Worm (Caenorhabditis elegans) whole organism, L1 larva: ENCODE measurements around the gene T19A5.3.

Experiments
- C16A3.4 ChIP-seq: fragments of 150-350 bp; optimal IDR thresholded peaks from 2 replicates; lab custom pipeline; 2014; ENCODE audit warnings: missing biosample characterization, missing genetic modification characterization
- C34B4.2 ChIP-seq: sonication (generic microtip); optimal IDR thresholded peaks from 2 replicates; lab custom pipeline; 2017; ENCODE audit warnings: mild to moderate bottlenecking, missing genetic modification characterization, missing compliant biosample characterization
- Y116A8C.19 ChIP-seq: sonication (generic microtip); optimal IDR thresholded peaks from 2 replicates; lab custom pipeline; 2016; ENCODE audit warnings: missing compliant biosample characterization, missing genetic modification characterization, borderline replicate concordance
- alr-1 ChIP-seq: fragments of 200-800 bp; sonication (Bioruptor generic); optimal IDR thresholded peaks from 2 replicates; lab custom pipeline; 2018; ENCODE audit warnings: borderline replicate concordance, mild to moderate bottlenecking, missing genetic modification characterization, missing compliant biosample characterization
- ama-1 ChIP-seq: fragments of 150-350 bp; optimal IDR thresholded peaks from 2 replicates; lab custom pipeline; 2014
- ceh-63 ChIP-seq: fragments of 200-800 bp; sonication (Bioruptor generic); optimal IDR thresholded peaks from 2 replicates; lab custom pipeline; 2018; ENCODE audit warnings: mild to moderate bottlenecking, missing genetic modification characterization, missing compliant biosample characterization
- ceh-8 ChIP-seq: fragments of 200-800 bp; sonication (Bioruptor generic); optimal IDR thresholded peaks from 2 replicates; lab custom pipeline; 2018; ENCODE audit warnings: mild to moderate bottlenecking, missing genetic modification characterization, moderate library complexity, missing compliant biosample characterization
- ceh-82 ChIP-seq, 3 experiments: fragments of 150-350 bp in 1 of 3; sonication (generic microtip) in 2 of 3; optimal IDR thresholded peaks; 2 replicates each; lab custom pipeline; 2014 to 2017; ENCODE audit warnings: missing biosample characterization in 3 of 3, missing genetic modification characterization in 3 of 3
- ceh-88 ChIP-seq: fragments of 200-800 bp; sonication (Bioruptor generic); IDR thresholded peaks from 2 replicates; pipeline ENCODE4 v1.3.6; 2022; ENCODE audit warnings: missing genetic modification characterization, missing compliant biosample characterization
- ces-1 ChIP-seq: fragments of 150-350 bp; optimal IDR thresholded peaks from 2 replicates; lab custom pipeline; 2014; ENCODE audit warnings: missing biosample characterization, missing genetic modification reagents, missing genetic modification characterization
- dpl-1 ChIP-seq, 3 experiments: fragments of 150-350 bp in 2 of 3; sonication (generic microtip) in 1 of 3; optimal IDR thresholded peaks; 2 replicates each; lab custom pipeline; 2014 to 2017; ENCODE audit warnings: missing biosample characterization in 3 of 3, missing genetic modification characterization in 3 of 3, missing genetic modification reagents in 3 of 3
- efl-1 ChIP-seq, 4 experiments: fragments of 150-350 bp; optimal IDR thresholded peaks in 3 of 4; peaks in 1 of 4; 1 replicate in 1 of 4; 2 replicates in 3 of 4; lab custom pipeline; 2014; ENCODE audit warnings: missing biosample characterization in 2 of 4, missing genetic modification characterization in 2 of 4, missing genetic modification reagents in 2 of 4
- egl-13 ChIP-seq: sonication (generic microtip); optimal IDR thresholded peaks from 2 replicates; lab custom pipeline; 2016; ENCODE audit warnings: missing genotype, missing genetic modification reagents, missing genetic modification characterization, missing compliant biosample characterization
- elt-3 ChIP-seq, 6 experiments: fragments of 150-350 bp in 1 of 6; sonication (generic microtip); optimal IDR thresholded peaks; 2 replicates each; lab custom pipeline; 2017 to 2018; ENCODE audit warnings: missing biosample characterization in 6 of 6, missing genetic modification characterization in 6 of 6, inconsistent platforms in 1 of 6
- fkh-4 ChIP-seq: sonication (generic microtip); optimal IDR thresholded peaks from 2 replicates; lab custom pipeline; 2016; ENCODE audit warnings: missing compliant biosample characterization, missing genetic modification characterization, borderline replicate concordance
- fkh-8 ChIP-seq: sonication (generic microtip); optimal IDR thresholded peaks from 2 replicates; lab custom pipeline; 2016; ENCODE audit warnings: mild to moderate bottlenecking, missing genetic modification characterization, missing compliant biosample characterization
- hlh-17 ChIP-seq: fragments of 200-800 bp; sonication (Bioruptor generic); optimal IDR thresholded peaks from 2 replicates; lab custom pipeline; 2018; ENCODE audit warnings: missing genetic modification characterization, mild to moderate bottlenecking, missing compliant biosample characterization, moderate library complexity, borderline replicate concordance
- jun-1 ChIP-seq: fragments of 150-350 bp; optimal IDR thresholded peaks from 2 replicates; lab custom pipeline; 2014; ENCODE audit warnings: missing biosample characterization, missing genetic modification reagents, missing genetic modification characterization
- lin-13 ChIP-seq: fragments of 150-350 bp; optimal IDR thresholded peaks from 2 replicates; lab custom pipeline; 2014; ENCODE audit warnings: missing biosample characterization, missing genetic modification reagents, missing genetic modification characterization
- lin-14 ChIP-seq: fragments of 200-800 bp; sonication (Bioruptor generic); optimal IDR thresholded peaks from 2 replicates; lab custom pipeline; 2018; ENCODE audit warnings: mild to moderate bottlenecking, missing genetic modification characterization, moderate library complexity, missing compliant biosample characterization
- lin-39 ChIP-seq: fragments of 150-350 bp; optimal IDR thresholded peaks from 2 replicates; lab custom pipeline; 2014; ENCODE audit warnings: missing biosample characterization, missing genetic modification reagents, missing genetic modification characterization
- lir-3 ChIP-seq: sonication (generic microtip); optimal IDR thresholded peaks from 2 replicates; lab custom pipeline; 2016; ENCODE audit warnings: mild to moderate bottlenecking, missing genetic modification characterization, moderate library complexity, missing compliant biosample characterization; ENCODE audit not compliant: poor library complexity
- lsy-2 ChIP-seq, 2 experiments: fragments of 150-350 bp; optimal IDR thresholded peaks; 2 replicates each; lab custom pipeline; 2014; ENCODE audit warnings: missing biosample characterization in 2 of 2, missing genetic modification characterization in 2 of 2
- mdl-1 ChIP-seq, 2 experiments: fragments of 150-350 bp; optimal IDR thresholded peaks; 2 replicates each; lab custom pipeline; 2014 to 2017; ENCODE audit warnings: missing biosample characterization in 2 of 2, missing genetic modification characterization in 2 of 2, inconsistent platforms in 1 of 2
- nhr-19 ChIP-seq: fragments of 200-800 bp; sonication (Bioruptor generic); conservative IDR thresholded peaks from 2 replicates; pipeline ENCODE4 v1.3.6; 2022; ENCODE audit warnings: missing genetic modification characterization, missing compliant biosample characterization
- nhr-76 ChIP-seq: sonication (generic microtip); optimal IDR thresholded peaks from 2 replicates; lab custom pipeline; 2017; ENCODE audit warnings: missing biosample characterization, missing genetic modification characterization
- nhr-77 ChIP-seq: fragments of 150-350 bp; optimal IDR thresholded peaks from 2 replicates; lab custom pipeline; 2014; ENCODE audit warnings: missing biosample characterization, missing genetic modification characterization
- nhr-90 ChIP-seq: sonication (generic microtip); optimal IDR thresholded peaks from 2 replicates; lab custom pipeline; 2016; ENCODE audit warnings: mild to moderate bottlenecking, missing genetic modification characterization, missing compliant biosample characterization; ENCODE audit not compliant: poor library complexity
- skn-1 ChIP-seq: fragments of 150-350 bp; optimal IDR thresholded peaks from 2 replicates; lab custom pipeline; 2014; ENCODE audit warnings: missing biosample characterization, missing genetic modification characterization
- sox-4 ChIP-seq: sonication (generic microtip); optimal IDR thresholded peaks from 2 replicates; lab custom pipeline; 2016; ENCODE audit warnings: missing genetic modification characterization, missing compliant biosample characterization
- unc-130 ChIP-seq: fragments of 150-350 bp; optimal IDR thresholded peaks from 2 replicates; lab custom pipeline; 2017; ENCODE audit warnings: missing biosample characterization, missing genetic modification characterization, inconsistent platforms
- vab-15 ChIP-seq: sonication (generic microtip); optimal IDR thresholded peaks from 2 replicates; lab custom pipeline; 2017; ENCODE audit warnings: missing genotype, mild to moderate bottlenecking, missing genetic modification characterization, missing compliant biosample characterization
- xbp-1 ChIP-seq: sonication (generic microtip); optimal IDR thresholded peaks from 2 replicates; lab custom pipeline; 2016; ENCODE audit warnings: missing genetic modification characterization, missing compliant biosample characterization
- zag-1 ChIP-seq: fragments of 150-350 bp; optimal IDR thresholded peaks from 2 replicates; lab custom pipeline; 2014; ENCODE audit warnings: missing biosample characterization, missing genetic modification characterization

T19A5.3 gene

DNA sequence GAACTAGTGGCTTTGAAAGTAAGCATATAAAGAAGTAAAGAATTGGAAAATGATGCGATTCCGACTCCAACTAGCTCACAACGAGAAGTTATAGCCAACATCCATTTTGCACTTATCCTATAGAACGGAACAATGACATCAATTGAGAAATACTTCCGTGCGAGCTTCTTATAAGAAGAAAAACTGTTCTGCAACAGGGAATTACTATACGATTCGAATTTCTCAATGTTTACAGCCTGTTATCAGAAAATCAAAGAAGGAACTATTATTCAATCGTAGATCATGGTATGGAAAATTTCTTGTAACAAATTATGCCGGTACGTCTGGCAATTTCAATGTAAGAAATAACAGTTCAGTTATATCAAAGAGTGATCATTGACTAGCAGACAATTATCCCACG is 41.9 kb upstream of the T19A5.3 start, which contains the start of gene str-85:
str-85 (minus strand) TSS at position 101 of the 400 bp plus-strand sequence.
- no peak for TF ChIP-seq egl-13 (tag; lab: Kevin White, UChicago)
- no peak for TF ChIP-seq sox-4 (tag; lab: Kevin White, UChicago)
- TF ChIP-seq fkh-4 (tag; lab: Kevin White, UChicago): no peak
- no peak for TF ChIP-seq elt-3 (tag; optimal IDR thresholded peaks at IDR 0.05; lab: Kevin White, UChicago)
- TF ChIP-seq zag-1 (tag; lab: Kevin White, UChicago): no peak
- no peak for TF ChIP-seq lin-39 (tag; lab: Kevin White, UChicago)
- TF ChIP-seq nhr-19 (GFP tag; lab: Robert Waterston, UW): no peak
- TF ChIP-seq, all 84 proteins: peak for 0

DNA sequence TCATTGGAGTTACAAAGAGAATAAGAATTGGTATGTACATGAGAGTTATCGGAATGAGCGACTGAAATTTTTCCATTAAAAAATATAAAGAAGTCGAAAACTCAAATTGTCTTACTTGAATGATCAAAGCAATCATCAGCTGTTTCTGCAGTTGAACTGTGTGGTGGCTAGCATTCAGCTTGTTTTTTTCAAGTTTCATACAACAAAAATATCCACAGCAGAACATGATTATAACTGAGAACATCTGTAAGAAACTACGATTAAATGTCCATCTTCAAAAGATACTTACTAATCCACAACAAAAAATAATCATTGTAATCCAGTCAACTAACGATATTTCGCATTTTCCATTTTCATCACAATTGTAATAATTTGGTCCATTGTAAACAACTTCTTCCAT is 40.9 kb upstream of the T19A5.3 start:
- TF ChIP-seq ces-1: no peak
- TF ChIP-seq nhr-77 (tag; lab: Kevin White, UChicago): no peak
- TF ChIP-seq efl-1 (optimal IDR thresholded peaks at IDR 0.05; lab: Kevin White, UChicago): no peak
- peak in 1 of 2 experiments; percentile 92 for TF ChIP-seq efl-1 (GFP tag; optimal IDR thresholded peaks at IDR 0.05 in 1 of 2; lab: Kevin White, UChicago)
- TF ChIP-seq nhr-90 (tag; lab: Kevin White, UChicago): no peak

DNA sequence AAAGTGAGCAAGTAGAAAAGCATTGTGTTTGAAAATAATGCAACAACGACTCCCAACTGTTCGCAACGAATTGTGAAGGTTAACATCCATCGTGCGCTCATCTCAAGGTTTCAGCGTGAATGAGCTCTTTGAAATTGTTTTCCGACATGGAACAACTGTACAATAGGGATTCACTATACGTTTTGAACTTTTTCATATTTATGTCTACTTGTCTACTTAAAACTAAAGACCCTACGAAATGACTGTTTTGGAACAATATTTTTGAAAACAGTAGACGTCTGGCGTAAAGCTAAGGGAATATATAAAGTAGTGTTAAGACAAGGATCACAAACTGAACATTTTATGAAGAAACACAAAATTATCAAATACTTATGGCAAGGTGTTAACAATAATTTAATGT is 39.7 kb upstream of the T19A5.3 start, which contains the start of gene str-86:
str-86 (minus strand) TSS at position 101 of the 400 bp plus-strand sequence.
- TF ChIP-seq fkh-8 (no peak), lin-14 (no peak), jun-1 (tag; lab: Kevin White, UChicago) (no peak), ceh-82 (tag; optimal IDR thresholded peaks at IDR 0.05; lab: Kevin White, UChicago) (no peak), C34B4.2 (no peak), nhr-76 (tag; lab: Kevin White, UChicago) (no peak), lsy-2 (tag; optimal IDR thresholded peaks at IDR 0.05; lab: Kevin White, UChicago) (no peak), ceh-88 (GFP tag; lab: Robert Waterston, UW) (no peak), alr-1 (tag; lab: Kevin White, UChicago) (no peak), C16A3.4 (tag; lab: Kevin White, UChicago) (no peak), skn-1 (tag; lab: Kevin White, UChicago) (no peak), ama-1 (lab: Kevin White, UChicago) (no peak), ceh-63 (GFP tag; lab: Kevin White, UChicago) (no peak), xbp-1 (no peak), nhr-77 (tag; lab: Kevin White, UChicago) (no peak), mdl-1 (tag; optimal IDR thresholded peaks at IDR 0.05; lab: Kevin White, UChicago) (no peak), hlh-17 (GFP tag; lab: Kevin White, UChicago) (no peak)

DNA sequence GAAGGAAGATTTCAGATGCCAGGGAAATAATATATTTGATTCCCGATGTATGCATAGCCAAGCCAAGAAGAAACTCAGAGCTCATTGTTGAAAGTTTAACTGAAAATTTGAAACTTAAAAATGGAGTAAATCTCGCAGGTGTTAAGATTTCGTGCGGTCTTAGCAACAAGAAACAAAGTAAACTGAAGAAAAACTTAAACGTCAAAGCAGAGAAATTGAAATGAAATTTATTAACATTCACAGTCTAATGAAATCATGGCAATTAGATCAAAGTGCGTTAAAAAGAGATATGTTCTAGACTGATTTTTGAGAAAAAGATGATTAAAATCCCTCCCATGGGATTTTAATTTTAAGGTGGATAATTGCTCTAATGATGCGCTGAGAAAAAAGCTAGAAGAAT is 37.0 kb upstream of the T19A5.3 start, which contains the start of gene str-84:
str-84 (minus strand) TSS at position 101 of the 400 bp plus-strand sequence.
- TF ChIP-seq Y116A8C.19 (no peak), lir-3 (tag; lab: Kevin White, UChicago) (no peak), C16A3.4 (tag; lab: Kevin White, UChicago) (no peak), ceh-8 (GFP tag; lab: Kevin White, UChicago) (peak; percentile 83)

DNA sequence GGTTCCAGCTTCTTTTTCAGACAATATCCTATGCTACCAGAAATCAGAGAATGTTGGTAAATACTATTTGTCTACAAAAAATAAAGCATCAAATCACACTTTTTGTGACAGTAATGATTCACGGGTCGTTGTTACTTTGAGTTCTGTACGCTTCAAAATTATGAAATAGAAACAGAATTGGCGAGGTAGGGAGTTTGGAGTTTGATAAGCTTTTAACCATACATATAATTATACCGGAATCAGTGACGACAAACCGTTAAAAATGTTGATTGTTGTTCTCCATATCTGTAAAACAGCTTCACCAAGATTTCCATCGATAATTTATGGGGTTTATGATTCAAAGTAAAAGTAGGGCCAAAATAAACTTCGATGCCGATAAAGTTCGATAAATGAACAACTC is 34.0 kb upstream of the T19A5.3 start:
- TF ChIP-seq lin-13 (GFP tag; lab: Kevin White, UChicago): no peak
- no peak for TF ChIP-seq ceh-88 (GFP tag; lab: Robert Waterston, UW)
- no peak for TF ChIP-seq efl-1 (optimal IDR thresholded peaks at IDR 0.05; lab: Kevin White, UChicago)
- TF ChIP-seq efl-1 (GFP tag; optimal IDR thresholded peaks at IDR 0.05 in 1 of 2; lab: Kevin White, UChicago): peak in 1 of 2 experiments; percentile 62
- no peak for TF ChIP-seq vab-15 (tag; lab: Kevin White, UChicago)
- no peak for TF ChIP-seq unc-130 (tag; lab: Kevin White, UChicago)
- no peak for TF ChIP-seq nhr-76 (tag; lab: Kevin White, UChicago)
- no peak for TF ChIP-seq dpl-1 (GFP tag; optimal IDR thresholded peaks at IDR 0.05; lab: Kevin White, UChicago)
- TF ChIP-seq lsy-2 (tag; optimal IDR thresholded peaks at IDR 0.05; lab: Kevin White, UChicago): no peak
